Fruit fly (Drosophila melanogaster) whole organism, embryonic: ENCODE measurements around the gene Btnd.

Source experiments
- BtbVII ChIP-seq: fragments of 200-800 bp; sonication (Bioruptor generic); optimal IDR thresholded peaks from 3 replicates; lab custom pipeline; 2017; ENCODE audit warnings: missing biosample characterization, mild to moderate bottlenecking, missing genetic modification characterization
- CG11560 ChIP-seq: fragments of 200-800 bp; sonication (Bioruptor generic); IDR thresholded peaks from 3 replicates; pipeline ENCODE4 v1.3.6; 2022; ENCODE audit warnings: missing biosample characterization, missing genetic modification characterization
- CG12299 ChIP-seq: fragments of 200-800 bp; sonication (Bioruptor generic); optimal IDR thresholded peaks from 2 replicates; lab custom pipeline; 2018; ENCODE audit warnings: missing biosample characterization, mild to moderate bottlenecking, missing genetic modification characterization
- CG12391 ChIP-seq: fragments of 200-800 bp; sonication (Bioruptor generic); optimal IDR thresholded peaks from 3 replicates; lab custom pipeline; 2018; ENCODE audit warnings: missing biosample characterization, mild to moderate bottlenecking, missing genetic modification characterization, moderate library complexity
- CG14860 ChIP-seq: fragments of 200-800 bp; sonication (Bioruptor generic); IDR thresholded peaks from 3 replicates; pipeline ENCODE4 v1.3.6; 2022; ENCODE audit warnings: missing biosample characterization, missing genetic modification characterization; ENCODE audit not compliant: partially characterized antibody
- CG15479 ChIP-seq: fragments of 200-800 bp; sonication (Bioruptor generic); optimal IDR thresholded peaks from 3 replicates; lab custom pipeline; 2019; ENCODE audit warnings: missing biosample characterization, mild to moderate bottlenecking, missing genetic modification characterization, moderate library complexity
- CG17359 ChIP-seq: fragments of 200-800 bp; sonication (Bioruptor generic); optimal IDR thresholded peaks from 3 replicates; lab custom pipeline; 2018; ENCODE audit warnings: missing biosample characterization, mild to moderate bottlenecking, missing genetic modification characterization, moderate library complexity
- CG18476 ChIP-seq: fragments of 200-800 bp; sonication (Bioruptor generic); optimal IDR thresholded peaks from 2 replicates; lab custom pipeline; 2016; ENCODE audit warnings: missing biosample characterization, mild to moderate bottlenecking, missing genetic modification characterization
- CG3847 ChIP-seq: fragments of 200-800 bp; sonication (Bioruptor generic); IDR thresholded peaks from 2 replicates; pipeline ENCODE4 v1.3.6; 2022; ENCODE audit warnings: missing biosample characterization, missing genetic modification characterization
- CG3995 ChIP-seq: fragments of 200-800 bp; sonication (Bioruptor generic); optimal IDR thresholded peaks from 3 replicates; lab custom pipeline; 2016; ENCODE audit warnings: missing biosample characterization, missing genetic modification characterization
- CG4282 ChIP-seq: fragments of 200-800 bp; sonication (Bioruptor generic); optimal IDR thresholded peaks from 2 replicates; lab custom pipeline; 2016; ENCODE audit warnings: missing biosample characterization, missing genetic modification characterization
- CG4707 ChIP-seq: fragments of 200-800 bp; sonication (Bioruptor generic); optimal IDR thresholded peaks from 2 replicates; lab custom pipeline; 2018; ENCODE audit warnings: missing biosample characterization, mild to moderate bottlenecking, missing genetic modification characterization, moderate library complexity
- CG6175 ChIP-seq: fragments of 200-800 bp; sonication (Bioruptor generic); IDR thresholded peaks from 3 replicates; pipeline ENCODE4 v1.3.6; 2022; ENCODE audit warnings: missing biosample characterization, missing genetic modification characterization
- CG6272 ChIP-seq: fragments of 200-800 bp; sonication (Bioruptor generic); IDR thresholded peaks from 2 replicates; pipeline ENCODE4 v1.3.6; 2022; ENCODE audit warnings: missing biosample characterization, missing genetic modification characterization
- CG6765 ChIP-seq: fragments of 200-800 bp; sonication (Bioruptor generic); optimal IDR thresholded peaks from 3 replicates; lab custom pipeline; 2017; ENCODE audit warnings: missing biosample characterization, mild to moderate bottlenecking, missing genetic modification characterization
- CG6813 ChIP-seq: fragments of 200-800 bp; sonication (Bioruptor generic); optimal IDR thresholded peaks from 2 replicates; lab custom pipeline; 2017; ENCODE audit warnings: missing biosample characterization, missing genetic modification characterization, mild to moderate bottlenecking, moderate library complexity, missing genetic modification reagents
- CG7271 ChIP-seq: fragments of 200-800 bp; sonication (Bioruptor generic); optimal IDR thresholded peaks from 2 replicates; lab custom pipeline; 2018; ENCODE audit warnings: missing biosample characterization, mild to moderate bottlenecking, missing genetic modification characterization, moderate library complexity
- CG7987 ChIP-seq: fragments of 200-800 bp; sonication (Bioruptor generic); optimal IDR thresholded peaks from 2 replicates; lab custom pipeline; 2018; ENCODE audit warnings: missing biosample characterization, mild to moderate bottlenecking, missing genetic modification characterization, moderate library complexity
- CG8089 ChIP-seq: fragments of 200-800 bp; sonication (Bioruptor generic); optimal IDR thresholded peaks from 3 replicates; lab custom pipeline; 2016; ENCODE audit warnings: missing biosample characterization, missing genetic modification characterization
- CG8478 ChIP-seq: fragments of >200 bp; optimal IDR thresholded peaks from 2 replicates; lab custom pipeline; 2018
- CoRest ChIP-seq: fragments of 200-800 bp; sonication (Bioruptor generic); optimal IDR thresholded peaks from 3 replicates; lab custom pipeline; 2018; ENCODE audit warnings: missing biosample characterization, mild to moderate bottlenecking, missing genetic modification characterization, moderate library complexity
- GATAe ChIP-seq: fragments of 200-800 bp; sonication (Bioruptor generic); conservative IDR thresholded peaks from 2 replicates; pipeline ENCODE4 v1.3.6; 2022; ENCODE audit warnings: missing biosample characterization, missing genetic modification characterization
- HLH4C ChIP-seq: fragments of 200-800 bp; sonication (Bioruptor generic); IDR thresholded peaks from 3 replicates; pipeline ENCODE4 v1.3.6; 2022; ENCODE audit warnings: missing biosample characterization, missing genetic modification characterization; ENCODE audit not compliant: partially characterized antibody
- Lhr ChIP-seq: fragments of 200-800 bp; sonication (Bioruptor generic); optimal IDR thresholded peaks from 3 replicates; lab custom pipeline; 2017; ENCODE audit warnings: mild to moderate bottlenecking, missing biosample characterization, missing genetic modification reagents, missing genetic modification characterization
- MBD-R2 ChIP-seq: fragments of 200-800 bp; sonication (Bioruptor generic); IDR thresholded peaks from 2 replicates; pipeline ENCODE4 v1.3.6; 2022; ENCODE audit warnings: missing biosample characterization, missing genetic modification characterization
- NfI ChIP-seq: fragments of 200-800 bp; sonication (Bioruptor generic); optimal IDR thresholded peaks from 3 replicates; lab custom pipeline; 2018; ENCODE audit warnings: missing biosample characterization, mild to moderate bottlenecking, missing genetic modification characterization, moderate library complexity
- Opbp ChIP-seq: fragments of 200-800 bp; sonication (Bioruptor generic); IDR thresholded peaks from 3 replicates; pipeline ENCODE4 v1.3.6; 2022; ENCODE audit warnings: missing biosample characterization, missing genetic modification characterization; ENCODE audit not compliant: partially characterized antibody
- Optix ChIP-seq: fragments of 200-800 bp; sonication (Bioruptor generic); IDR thresholded peaks from 3 replicates; pipeline ENCODE4 v1.3.6; 2022; ENCODE audit warnings: missing biosample characterization, missing genetic modification characterization
- Side ChIP-seq: fragments of 200-800 bp; sonication (Bioruptor generic); optimal IDR thresholded peaks from 2 replicates; lab custom pipeline; 2016; ENCODE audit warnings: missing biosample characterization, missing genetic modification characterization
- Six4 ChIP-seq: fragments of 200-800 bp; sonication (Bioruptor generic); optimal IDR thresholded peaks from 2 replicates; lab custom pipeline; 2016; ENCODE audit warnings: missing biosample characterization, missing genetic modification characterization
- Sry-β ChIP-seq: fragments of 200-800 bp; sonication (Bioruptor generic); optimal IDR thresholded peaks from 2 replicates; lab custom pipeline; 2018; ENCODE audit warnings: missing biosample characterization, mild to moderate bottlenecking, missing genetic modification characterization, moderate library complexity
- TFAM ChIP-seq: fragments of 200-800 bp; sonication (Bioruptor generic); optimal IDR thresholded peaks from 2 replicates; lab custom pipeline; 2017; ENCODE audit warnings: missing biosample characterization, missing genetic modification characterization, inconsistent platforms
- Xbp1 ChIP-seq: fragments of 200-800 bp; sonication (Bioruptor generic); optimal IDR thresholded peaks from 3 replicates; lab custom pipeline; 2016; ENCODE audit warnings: missing biosample characterization, mild to moderate bottlenecking, missing genetic modification characterization
- az2 ChIP-seq: fragments of 200-800 bp; sonication (Bioruptor generic); optimal IDR thresholded peaks from 3 replicates; lab custom pipeline; 2016; ENCODE audit warnings: missing biosample characterization, missing genetic modification characterization
- da ChIP-seq: fragments of 200-800 bp; sonication (Bioruptor generic); optimal IDR thresholded peaks from 2 replicates; lab custom pipeline; 2016; ENCODE audit warnings: missing biosample characterization, missing genetic modification characterization
- fd3F ChIP-seq: fragments of 200-800 bp; sonication (Bioruptor generic); optimal IDR thresholded peaks from 2 replicates; lab custom pipeline; 2018; ENCODE audit warnings: missing biosample characterization, mild to moderate bottlenecking, missing genetic modification characterization, moderate library complexity
- fd64A ChIP-seq: fragments of 200-800 bp; sonication (Bioruptor generic); optimal IDR thresholded peaks from 3 replicates; lab custom pipeline; 2018; ENCODE audit warnings: missing biosample characterization, mild to moderate bottlenecking, missing genetic modification characterization
- grau ChIP-seq: fragments of 200-800 bp; optimal IDR thresholded peaks from 3 replicates; lab custom pipeline; 2019; ENCODE audit warnings: missing biosample characterization, mild to moderate bottlenecking, missing genetic modification characterization, moderate library complexity
- lola ChIP-seq, 3 experiments: fragments of >200 bp in 2 of 3; fragments of 200-800 bp in 1 of 3; sonication (Bioruptor generic) in 1 of 3; optimal IDR thresholded peaks; 2 replicates each; lab custom pipeline; 2017 to 2019; ENCODE audit warnings: missing biosample characterization in 3 of 3, missing genetic modification characterization in 3 of 3, mild to moderate bottlenecking in 1 of 3, moderate library complexity in 1 of 3
- org-1 ChIP-seq: fragments of 200-800 bp; sonication (Bioruptor generic); optimal IDR thresholded peaks from 2 replicates; lab custom pipeline; 2017; ENCODE audit warnings: missing biosample characterization, missing genetic modification characterization
- pb ChIP-seq: fragments of 200-800 bp; sonication (Bioruptor generic); optimal IDR thresholded peaks from 3 replicates; lab custom pipeline; 2016; ENCODE audit warnings: missing biosample characterization, missing genetic modification characterization
- sc ChIP-seq, 3 experiments: fragments of >200 bp in 2 of 3; fragments of 200-800 bp in 1 of 3; sonication (Bioruptor generic) in 1 of 3; optimal IDR thresholded peaks; 2 replicates in 2 of 3; 3 replicates in 1 of 3; lab custom pipeline; 2017; ENCODE audit warnings: mild to moderate bottlenecking in 1 of 3, missing biosample characterization in 1 of 3, missing genetic modification characterization in 1 of 3, missing genetic modification reagents in 1 of 3
- sd ChIP-seq: fragments of 200-800 bp; sonication (Bioruptor generic); optimal IDR thresholded peaks from 3 replicates; lab custom pipeline; 2018; ENCODE audit warnings: missing biosample characterization, mild to moderate bottlenecking, missing genetic modification characterization, moderate library complexity
- sens ChIP-seq: fragments of 200-800 bp; sonication (Bioruptor generic); peaks from one replicate; lab custom pipeline; 2016; ENCODE audit warnings: missing biosample characterization, missing genetic modification characterization
- shn ChIP-seq: fragments of 200-800 bp; sonication (Bioruptor generic); optimal IDR thresholded peaks from 3 replicates; lab custom pipeline; 2016; ENCODE audit warnings: missing biosample characterization, missing genetic modification characterization
- sima ChIP-seq: fragments of 200-800 bp; sonication (Bioruptor generic); optimal IDR thresholded peaks from 2 replicates; lab custom pipeline; 2016; ENCODE audit warnings: missing biosample characterization, missing genetic modification characterization
- sqz ChIP-seq: fragments of 200-800 bp; sonication (Bioruptor generic); optimal IDR thresholded peaks from 3 replicates; lab custom pipeline; 2018; ENCODE audit warnings: missing biosample characterization, mild to moderate bottlenecking, missing genetic modification characterization
- stc ChIP-seq: fragments of 200-800 bp; sonication (Bioruptor generic); IDR thresholded peaks from 2 replicates; pipeline ENCODE4 v1.3.6; 2022; ENCODE audit warnings: missing biosample characterization, missing genetic modification characterization
- twi ChIP-seq: fragments of 200-800 bp; optimal IDR thresholded peaks from 2 replicates; lab custom pipeline; 2019; ENCODE audit warnings: missing biosample characterization, mild to moderate bottlenecking, missing genetic modification characterization, moderate library complexity
- z ChIP-seq: fragments of 200-800 bp; sonication (Bioruptor generic); IDR thresholded peaks from 3 replicates; pipeline ENCODE4 v1.3.6; 2022; ENCODE audit warnings: missing biosample characterization, missing genetic modification characterization

Btnd gene

DNA sequence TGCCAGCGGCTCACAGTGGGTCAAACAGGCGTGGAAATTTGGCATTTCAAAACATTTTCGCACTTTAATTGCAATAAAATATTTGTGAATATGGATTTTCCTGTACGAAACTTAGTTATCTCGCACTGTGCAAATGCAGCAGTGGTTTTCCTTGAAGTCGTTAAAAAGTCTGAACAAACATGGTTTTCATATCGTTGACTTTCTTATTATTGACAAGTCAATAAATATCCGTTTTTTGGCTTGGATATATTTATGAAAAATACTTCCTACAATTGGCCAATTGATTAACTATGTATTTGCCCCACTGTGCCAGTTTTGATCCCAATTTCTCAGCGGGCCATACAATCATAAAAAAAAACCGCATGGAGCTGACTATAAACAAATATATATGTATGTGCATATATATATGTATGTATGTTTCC is 46.3 kb upstream of the Btnd start (continued):
- TF ChIP-seq sqz (GFP tag; lab: Kevin White, UChicago) (peak; percentile 94), az2 (GFP tag; lab: Kevin White, UChicago) (peak; percentile 98), shn (GFP tag; lab: Kevin White, UChicago) (peak; percentile 96), HLH4C (GFP tag; lab: Robert Waterston, UW) (no peak; the same call in 2 of the 3 replicates), stc (peak; percentile 95), da (GFP tag; lab: Kevin White, UChicago) (peak; percentile 89), lola (GFP tag; optimal IDR thresholded peaks at IDR 0.05; lab: Kevin White, UChicago) (peak in 1 of 3 experiments; percentile 91), Optix (GFP tag; lab: Robert Waterston, UW) (peak; percentile 96), CG14860 (GFP tag; lab: Robert Waterston, UW) (peak; percentile 52; the same call in 2 of the 3 replicates), Lhr (GFP tag; lab: Kevin White, UChicago) (peak; percentile 91), CG6175 (GFP tag; lab: Robert Waterston, UW) (peak; percentile 73), Six4 (GFP tag; lab: Kevin White, UChicago) (peak; percentile 94), Sry-β (GFP tag; lab: Kevin White, UChicago) (peak; percentile 62), CG7987 (GFP tag; lab: Kevin White, UChicago) (peak; percentile 78), Side (peak; percentile 93), z (peak; percentile 69; the same call in 2 of the 3 replicates), CG3847 (GFP tag; lab: Robert Waterston, UW) (peak; percentile 91), CG4282 (GFP tag; lab: Kevin White, UChicago) (peak; percentile 94), sc (optimal IDR thresholded peaks at IDR 0.05; lab: Kevin White, UChicago) (no peak), sc (GFP tag; optimal IDR thresholded peaks at IDR 0.05; lab: Kevin White, UChicago) (peak; percentile 92), CG6813 (GFP tag; lab: Kevin White, UChicago) (peak; percentile 93), GATAe (GFP tag; lab: Robert Waterston, UW) (peak; percentile 76), CG15479 (GFP tag; lab: Kevin White, UChicago) (no peak), CoRest (peak; percentile 98), org-1 (GFP tag; lab: Kevin White, UChicago) (peak; percentile 97), fd64A (GFP tag; lab: Kevin White, UChicago) (peak; percentile 87), sima (GFP tag; lab: Kevin White, UChicago) (peak; percentile 81), sens (peak; percentile 100), CG3995 (GFP tag; lab: Kevin White, UChicago) (peak; percentile 54), TFAM (GFP tag; lab: Kevin White, UChicago) (peak; percentile 83), CG4707 (GFP tag; lab: Kevin White, UChicago) (peak; percentile 91), Opbp (GFP tag; lab: Robert Waterston, UW) (no peak), MBD-R2 (peak; percentile 68), CG12299 (tag; lab: Kevin White, UChicago) (peak; percentile 88), BtbVII (peak; percentile 94), CG8089 (peak; percentile 95), CG6765 (GFP tag; lab: Kevin White, UChicago) (peak; percentile 89), CG8478 (no peak), pb (GFP tag; lab: Kevin White, UChicago) (peak; percentile 91), CG18476 (GFP tag; lab: Kevin White, UChicago) (peak; percentile 95), Xbp1 (GFP tag; lab: Kevin White, UChicago) (peak; percentile 97), twi (peak; percentile 88), NfI (GFP tag; lab: Kevin White, UChicago) (peak; percentile 94), CG12391 (tag; lab: Kevin White, UChicago) (peak; percentile 96), CG11560 (tag; lab: Robert Waterston, UW) (peak; percentile 88), fd3F (GFP tag; lab: Kevin White, UChicago) (peak; percentile 93), CG6272 (GFP tag; lab: Robert Waterston, UW) (peak; percentile 83), sd (tag; lab: Kevin White, UChicago) (peak; percentile 87), grau (tag; lab: Kevin White, UChicago) (peak; percentile 95), CG17359 (tag; lab: Kevin White, UChicago) (peak; percentile 96), CG7271 (tag; lab: Kevin White, UChicago) (peak; percentile 57)
